Worm (Caenorhabditis elegans) whole organism, late embryonic: ENCODE results near the gene tba-9.

ENCODE experiments used
- C08G9.2 ChIP-seq: sonication (generic microtip); optimal IDR thresholded peaks from 2 replicates; lab custom pipeline; 2016; ENCODE audit warnings: mild to moderate bottlenecking, missing genetic modification characterization, moderate library complexity, missing compliant biosample characterization
- Y22D7AL.16 ChIP-seq: sonication (generic microtip); optimal IDR thresholded peaks from 2 replicates; lab custom pipeline; 2016; ENCODE audit warnings: missing genetic modification characterization, missing compliant biosample characterization
- ahr-1 ChIP-seq: sonication (generic microtip); optimal IDR thresholded peaks from 2 replicates; lab custom pipeline; 2016; ENCODE audit warnings: missing genetic modification characterization, missing compliant biosample characterization
- ceh-18 ChIP-seq: sonication (generic microtip); optimal IDR thresholded peaks from 2 replicates; lab custom pipeline; 2016; ENCODE audit warnings: missing genetic modification characterization, missing compliant biosample characterization
- ceh-24 ChIP-seq: sonication (generic microtip); optimal IDR thresholded peaks from 2 replicates; lab custom pipeline; 2016; ENCODE audit warnings: mild to moderate bottlenecking, missing genetic modification characterization, missing compliant biosample characterization
- ceh-30 ChIP-seq: fragments of 150-350 bp; optimal IDR thresholded peaks from 2 replicates; lab custom pipeline; 2014; ENCODE audit warnings: missing biosample characterization, missing genetic modification characterization
- ceh-31 ChIP-seq: sonication (generic microtip); optimal IDR thresholded peaks from 2 replicates; lab custom pipeline; 2016; ENCODE audit warnings: missing genetic modification characterization, missing compliant biosample characterization
- ceh-34 ChIP-seq: sonication (generic microtip); optimal IDR thresholded peaks from 2 replicates; lab custom pipeline; 2016; ENCODE audit warnings: mild to moderate bottlenecking, missing genetic modification characterization, missing compliant biosample characterization
- che-1 ChIP-seq: sonication (generic microtip); optimal IDR thresholded peaks from 2 replicates; lab custom pipeline; 2016; ENCODE audit warnings: mild to moderate bottlenecking, missing genetic modification characterization, missing compliant biosample characterization
- dve-1 ChIP-seq: sonication (generic microtip); optimal IDR thresholded peaks from 2 replicates; lab custom pipeline; 2017; ENCODE audit warnings: antibody characterized with exemption, mild to moderate bottlenecking, missing genetic modification characterization, missing compliant biosample characterization
- elt-2 ChIP-seq: sonication (generic microtip); optimal IDR thresholded peaks from 2 replicates; lab custom pipeline; 2016; ENCODE audit warnings: missing genetic modification reagents, missing genetic modification characterization, missing compliant biosample characterization
- elt-4 ChIP-seq: sonication (generic microtip); optimal IDR thresholded peaks from 2 replicates; lab custom pipeline; 2016; ENCODE audit warnings: missing genetic modification characterization, missing compliant biosample characterization
- eyg-1 ChIP-seq: sonication (generic microtip); optimal IDR thresholded peaks from 2 replicates; lab custom pipeline; 2016; ENCODE audit warnings: missing genotype, missing genetic modification characterization, missing compliant biosample characterization
- hlh-30 ChIP-seq: sonication (generic microtip); optimal IDR thresholded peaks from 2 replicates; lab custom pipeline; 2017; ENCODE audit warnings: antibody characterized with exemption, missing genetic modification characterization, missing compliant biosample characterization; ENCODE audit not compliant: insufficient read depth
- hlh-6 ChIP-seq: sonication (generic microtip); optimal IDR thresholded peaks from 2 replicates; lab custom pipeline; 2016; ENCODE audit warnings: missing genotype, missing genetic modification characterization, missing compliant biosample characterization
- hlh-8 ChIP-seq: sonication (generic microtip); optimal IDR thresholded peaks from 2 replicates; lab custom pipeline; 2016; ENCODE audit warnings: missing genotype, missing genetic modification characterization, missing compliant biosample characterization
- lin-11 ChIP-seq: fragments of 200-800 bp; sonication (Bioruptor generic); optimal IDR thresholded peaks from 2 replicates; lab custom pipeline; 2018; ENCODE audit warnings: mild to moderate bottlenecking, missing genetic modification characterization, missing compliant biosample characterization
- nfya-1 ChIP-seq: sonication (generic microtip); optimal IDR thresholded peaks from 2 replicates; lab custom pipeline; 2017; ENCODE audit warnings: missing genetic modification characterization, mild to moderate bottlenecking, missing compliant biosample characterization, antibody characterized with exemption, moderate library complexity
- nhr-11 ChIP-seq: fragments of 150-350 bp; optimal IDR thresholded peaks from 2 replicates; lab custom pipeline; 2014; ENCODE audit warnings: missing biosample characterization, missing genetic modification characterization
- pha-2 ChIP-seq: sonication (generic microtip); optimal IDR thresholded peaks from 2 replicates; lab custom pipeline; 2017; ENCODE audit warnings: mild to moderate bottlenecking, missing genetic modification characterization, missing compliant biosample characterization
- pha-4 ChIP-seq: fragments of 150-350 bp; optimal IDR thresholded peaks from 2 replicates; lab custom pipeline; 2018; ENCODE audit warnings: missing biosample characterization, missing genetic modification reagents, missing genetic modification characterization
- pqm-1 ChIP-seq: sonication (generic microtip); optimal IDR thresholded peaks from 2 replicates; lab custom pipeline; 2016; ENCODE audit warnings: missing genetic modification characterization, missing compliant biosample characterization
- pros-1 ChIP-seq: fragments of 150-350 bp; optimal IDR thresholded peaks from 2 replicates; lab custom pipeline; 2014; ENCODE audit warnings: missing biosample characterization, missing genetic modification reagents, missing genetic modification characterization
- ref-2 ChIP-seq: sonication (generic microtip); optimal IDR thresholded peaks from 2 replicates; lab custom pipeline; 2016; ENCODE audit warnings: missing genetic modification characterization, missing compliant biosample characterization
- rnt-1 ChIP-seq: sonication (generic microtip); optimal IDR thresholded peaks from 2 replicates; lab custom pipeline; 2016; ENCODE audit warnings: missing genetic modification characterization, missing compliant biosample characterization
- sdc-2 ChIP-seq: sonication (generic microtip); optimal IDR thresholded peaks from 2 replicates; lab custom pipeline; 2016; ENCODE audit warnings: missing genotype, missing genetic modification characterization, missing compliant biosample characterization
- sox-4 ChIP-seq: sonication (generic microtip); optimal IDR thresholded peaks from 2 replicates; lab custom pipeline; 2017; ENCODE audit warnings: mild to moderate bottlenecking, missing genetic modification characterization, inconsistent platforms, missing compliant biosample characterization
- tbx-2 ChIP-seq: sonication (generic microtip); optimal IDR thresholded peaks from 2 replicates; lab custom pipeline; 2016; ENCODE audit warnings: missing genetic modification characterization, missing compliant biosample characterization
- ttx-3 ChIP-seq: sonication (generic microtip); optimal IDR thresholded peaks from 2 replicates; lab custom pipeline; 2016; ENCODE audit warnings: missing genetic modification reagents, missing genetic modification characterization, missing compliant biosample characterization
- unc-42 ChIP-seq: sonication (generic microtip); optimal IDR thresholded peaks from 2 replicates; lab custom pipeline; 2016; ENCODE audit warnings: missing genotype, missing genetic modification characterization, missing compliant biosample characterization
- unc-55 ChIP-seq: sonication (generic microtip); optimal IDR thresholded peaks from 2 replicates; lab custom pipeline; 2017; ENCODE audit warnings: missing biosample characterization, missing genetic modification reagents, missing genetic modification characterization

The tba-9 gene

DNA sequence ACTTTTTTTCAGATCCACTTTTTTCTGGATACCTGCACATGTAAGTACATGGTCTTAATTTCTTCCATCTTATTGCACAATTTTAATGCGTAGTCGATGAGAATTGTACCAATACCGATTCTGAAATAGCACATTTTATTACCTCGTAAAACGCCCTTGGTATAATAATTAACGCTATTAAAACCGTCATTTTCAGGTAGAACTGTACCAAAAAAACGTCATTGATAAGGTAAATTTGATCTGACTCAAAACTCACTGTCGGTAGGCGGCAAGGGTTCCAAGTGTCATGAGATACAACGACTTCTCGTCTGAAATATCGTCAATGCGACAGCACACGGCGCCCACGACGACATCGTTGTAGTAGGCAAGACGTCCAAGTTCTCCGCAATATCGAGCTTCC lies 8.2 kb upstream of the tba-9 start:
- TF ChIP-seq unc-42 (tag; lab: Kevin White, UChicago), result no peak
- TF ChIP-seq che-1, result no peak
- TF ChIP-seq sdc-2 (tag; lab: Kevin White, UChicago), result no peak

DNA sequence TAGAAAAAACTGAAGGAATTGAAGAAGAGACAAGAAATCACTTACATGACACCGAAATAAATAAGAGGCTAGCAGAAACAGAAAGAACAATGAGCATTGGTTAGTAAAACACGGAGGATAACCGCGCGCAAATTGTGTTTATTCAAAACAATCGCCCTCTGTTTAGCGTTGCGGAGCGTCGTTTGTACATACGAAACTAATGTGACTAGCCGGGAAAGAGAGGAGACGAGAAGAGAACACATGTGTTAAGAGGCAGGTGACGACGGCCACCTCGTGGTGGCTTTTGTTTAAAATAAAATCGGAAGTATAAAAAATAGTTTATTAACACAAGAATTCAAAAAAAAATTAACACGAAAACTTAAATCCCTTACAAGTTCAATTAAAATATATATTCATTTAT lies 6.8 kb upstream of the tba-9 start, which contains the start of gene F40F4.7:
F40F4.7 (minus strand) TSS at position 122 of the 400 bp plus-strand sequence.
- peak; percentile 72 for TF ChIP-seq unc-42 (tag; lab: Kevin White, UChicago)
- peak; percentile 51 for TF ChIP-seq hlh-8 (tag; lab: Kevin White, UChicago)
- TF ChIP-seq ttx-3 (tag; lab: Kevin White, UChicago), result no peak
- peak; percentile 61 for TF ChIP-seq unc-55 (GFP tag; lab: Kevin White, UChicago)
- TF ChIP-seq hlh-30 (tag; lab: Kevin White, UChicago), result peak; percentile 91
- TF ChIP-seq nfya-1 (tag; lab: Kevin White, UChicago), result peak; percentile 54
- peak; percentile 18 for TF ChIP-seq ceh-34 (tag; lab: Kevin White, UChicago)
- peak; percentile 29 for TF ChIP-seq rnt-1 (tag; lab: Kevin White, UChicago)
- TF ChIP-seq ceh-18, result peak; percentile 12
- no peak for TF ChIP-seq pha-2 (tag; lab: Kevin White, UChicago)
- peak; percentile 57 for TF ChIP-seq tbx-2 (tag; lab: Kevin White, UChicago)
- TF ChIP-seq sdc-2 (tag; lab: Kevin White, UChicago), result peak; percentile 7
- no peak for TF ChIP-seq ceh-24 (tag; lab: Kevin White, UChicago)
- peak; percentile 41 for TF ChIP-seq ceh-31 (tag; lab: Kevin White, UChicago)
- no peak for TF ChIP-seq hlh-6
- no peak for TF ChIP-seq che-1
- no peak for TF ChIP-seq Y22D7AL.16 (tag; lab: Kevin White, UChicago)

DNA sequence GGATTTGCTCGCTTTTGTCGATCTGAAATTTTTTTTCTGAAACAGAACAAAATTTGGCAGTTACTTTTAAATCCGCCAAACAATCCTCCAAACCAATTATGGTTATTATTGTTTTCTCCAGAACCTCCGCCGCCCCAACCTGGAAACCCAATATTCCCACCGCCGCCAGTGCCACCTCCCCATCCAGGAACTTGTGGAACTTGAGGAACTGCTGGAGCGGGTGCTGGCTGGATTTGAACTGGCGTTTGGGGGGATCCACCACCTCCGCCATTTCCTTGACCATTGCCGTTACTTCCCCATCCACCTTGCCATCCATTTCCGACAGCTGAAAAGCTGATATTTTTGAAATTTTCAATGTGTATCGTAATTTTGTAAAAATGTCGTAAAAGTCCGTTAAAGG lies 4.8 kb upstream of the tba-9 start:
- TF ChIP-seq ahr-1 (no peak), pros-1 (tag; lab: Kevin White, UChicago) (no peak), dve-1 (tag; lab: Kevin White, UChicago) (no peak), C08G9.2 (tag; lab: Kevin White, UChicago) (no peak), pha-2 (tag; lab: Kevin White, UChicago) (no peak), ref-2 (no peak), Y22D7AL.16 (tag; lab: Kevin White, UChicago) (no peak), ceh-18 (no peak), pqm-1 (tag; lab: Kevin White, UChicago) (no peak), ceh-30 (tag; lab: Kevin White, UChicago) (no peak)

DNA sequence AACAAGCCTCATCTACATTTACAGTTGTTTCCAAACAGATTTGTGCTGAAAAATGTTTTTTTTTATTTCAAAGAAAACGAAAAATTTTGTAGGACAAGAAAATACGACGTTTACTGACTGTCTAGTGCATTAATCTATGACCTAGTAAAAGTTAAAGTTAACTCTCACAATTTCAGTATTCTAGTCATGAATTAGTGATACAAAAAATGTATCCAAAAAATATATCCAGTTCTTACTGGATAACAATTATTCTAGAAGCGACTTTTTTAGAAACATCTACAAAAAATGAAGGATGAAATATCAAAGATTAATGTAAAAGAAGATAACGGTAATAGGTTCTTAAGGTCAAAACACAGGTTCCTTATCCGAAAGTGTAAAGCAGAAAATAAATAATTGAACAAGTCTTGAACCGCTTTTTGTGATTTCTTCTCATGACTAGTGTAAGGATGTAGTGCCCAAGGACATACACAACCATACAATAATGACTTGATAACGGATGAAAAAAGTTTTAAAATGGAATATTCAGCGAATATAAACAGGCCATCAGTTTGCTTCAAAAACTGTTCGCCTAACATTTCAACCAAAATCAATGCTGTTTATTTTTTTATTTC lies 2.0 kb upstream of the tba-9 start, which contains the start of gene pqn-37:
pqn-37 (minus strand) TSS at position 51 of the 611 bp plus-strand sequence.
- TF ChIP-seq elt-4 (tag; lab: Kevin White, UChicago) (no peak), lin-11 (no peak), pqm-1 (tag; lab: Kevin White, UChicago) (no peak), dve-1 (tag; lab: Kevin White, UChicago) (no peak), eyg-1 (tag; lab: Kevin White, UChicago) (no peak), nfya-1 (tag; lab: Kevin White, UChicago) (no peak), pha-4 (tag; lab: Kevin White, UChicago) (no peak), nhr-11 (tag; lab: Kevin White, UChicago) (no peak), ceh-30 (tag; lab: Kevin White, UChicago) (no peak), sox-4 (tag; lab: Kevin White, UChicago) (no peak)

DNA sequence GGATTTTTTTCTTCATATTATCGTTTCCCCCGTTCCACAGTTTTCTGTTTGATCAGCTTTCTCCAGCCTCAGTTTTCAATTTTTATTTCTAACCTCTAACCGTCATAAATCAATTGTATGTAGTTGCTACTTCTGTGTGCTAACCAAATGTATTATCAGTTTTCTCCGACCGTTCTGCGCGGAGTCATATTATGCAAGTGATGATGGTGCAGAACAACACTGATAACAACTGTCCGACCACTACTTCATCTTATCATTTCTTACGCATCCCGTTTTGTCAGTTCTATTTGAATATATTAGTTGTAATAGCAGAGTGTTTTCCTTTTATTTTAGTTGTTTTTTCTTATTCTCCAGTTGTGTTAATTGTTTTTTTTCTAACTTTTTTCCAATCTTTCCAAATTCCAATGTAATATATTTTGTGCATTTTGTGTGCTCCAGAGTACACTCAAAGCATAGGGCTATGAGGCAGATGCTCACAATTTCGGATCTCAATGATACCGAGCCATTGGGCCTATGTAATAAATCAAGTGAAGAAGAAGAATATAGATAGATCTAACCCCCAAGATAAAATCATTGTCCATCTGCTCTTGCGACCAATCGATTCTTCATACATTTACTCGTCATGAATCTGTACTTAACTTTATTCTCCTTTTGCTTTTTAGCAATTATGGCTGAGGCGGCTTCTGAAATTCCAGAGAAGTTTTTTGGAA lies 4.3 kb downstream of the tba-9 start, which contains the start of gene lbp-3:
lbp-3 (plus strand) TSS at position 589 of the 710 bp plus-strand sequence.
- peak; percentile 97 for TF ChIP-seq elt-2 (tag; lab: Kevin White, UChicago)
- TF ChIP-seq hlh-30 (tag; lab: Kevin White, UChicago), result no peak
- peak; percentile 53 for TF ChIP-seq unc-55 (GFP tag; lab: Kevin White, UChicago)
- TF ChIP-seq pqm-1 (tag; lab: Kevin White, UChicago), result peak; percentile 39
